Fruit fly (Drosophila melanogaster): ENCODE measurements around the gene alpha-Man-Ib.

DNA sequence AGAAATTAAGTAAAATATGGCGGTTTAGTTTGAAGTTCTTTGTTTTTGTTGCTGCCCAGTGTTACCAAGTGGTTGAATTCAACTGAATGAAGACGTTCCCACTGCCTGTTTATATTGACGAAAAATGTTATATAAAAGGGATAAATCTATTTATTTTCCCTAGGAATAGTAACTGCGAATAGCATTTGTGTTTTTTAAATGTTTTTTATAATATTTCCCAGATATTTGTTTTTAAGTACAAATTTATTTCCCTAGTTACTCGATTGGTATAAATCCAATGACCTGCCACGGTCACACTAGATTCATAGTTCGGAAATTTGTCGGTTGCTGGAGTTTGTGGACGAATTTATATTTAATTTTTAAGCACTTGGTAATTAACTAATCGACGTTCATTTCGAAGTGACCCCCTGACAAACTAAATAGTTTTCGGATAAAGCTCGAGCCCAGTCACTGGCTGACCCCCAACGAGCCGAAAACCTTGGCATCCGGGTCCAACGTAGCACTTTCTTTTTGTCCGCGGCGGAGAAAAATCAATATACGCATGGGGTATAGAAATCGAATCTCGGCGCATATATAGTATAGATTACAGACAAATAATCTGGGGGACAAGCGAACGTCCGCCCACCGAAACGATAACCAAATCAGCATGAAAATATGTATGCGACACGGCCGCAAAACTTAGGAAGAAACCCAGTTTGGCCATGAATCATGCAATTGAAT, 18.4 kb upstream of the alpha-Man-Ib start, which contains the start of the genes dgt6 and Vha100-1:
- no peak for TF ChIP-seq pan (optimal IDR thresholded peaks at IDR 0.05)
- no peak for TF ChIP-seq EcR (GFP tag; optimal IDR thresholded peaks at IDR 0.05)

Data from whole organism.